Worm (Caenorhabditis elegans) whole organism, young adult: ENCODE results near the gene B0244.7.

Experiments
- B0035.1 ChIP-seq: sonication (generic microtip); optimal IDR thresholded peaks from 2 replicates; lab custom pipeline; 2016; ENCODE audit warnings: missing genetic modification characterization, mild to moderate bottlenecking, missing compliant biosample characterization, missing genotype, missing genetic modification reagents
- B0336.3 ChIP-seq: fragments of 200-800 bp; sonication (Bioruptor generic); IDR thresholded peaks from 2 replicates; pipeline ENCODE4 v1.3.6; 2022; ENCODE audit warnings: missing genetic modification characterization, missing compliant biosample characterization
- C06A6.2 ChIP-seq: fragments of 200-800 bp; sonication (Bioruptor generic); conservative IDR thresholded peaks from 2 replicates; pipeline ENCODE4 v1.3.6; 2022; ENCODE audit warnings: missing genetic modification characterization, missing compliant biosample characterization
- F10E7.11 ChIP-seq: sonication (generic microtip); optimal IDR thresholded peaks from 2 replicates; lab custom pipeline; 2017; ENCODE audit warnings: mild to moderate bottlenecking, missing genetic modification characterization, moderate library complexity, missing compliant biosample characterization
- F23B12.7 ChIP-seq: sonication (generic microtip); optimal IDR thresholded peaks from 2 replicates; lab custom pipeline; 2017; ENCODE audit warnings: missing genetic modification characterization, mild to moderate bottlenecking, missing compliant biosample characterization, antibody characterized with exemption, moderate library complexity; ENCODE audit not compliant: insufficient read depth
- F33H1.4 ChIP-seq: fragments of 200-800 bp; sonication (Bioruptor generic); IDR thresholded peaks from 2 replicates; pipeline ENCODE4 v1.3.6; 2022; ENCODE audit warnings: missing genetic modification reagents, missing genetic modification characterization, missing compliant biosample characterization
- F52B5.7 ChIP-seq: sonication (generic microtip); optimal IDR thresholded peaks from 2 replicates; lab custom pipeline; 2016; ENCODE audit warnings: mild to moderate bottlenecking, missing genetic modification characterization, missing compliant biosample characterization
- F57C9.4 ChIP-seq: sonication (generic microtip); optimal IDR thresholded peaks from 2 replicates; lab custom pipeline; 2017; ENCODE audit warnings: mild to moderate bottlenecking, missing genetic modification characterization, missing compliant biosample characterization
- K11D2.4 ChIP-seq: fragments of 200-800 bp; sonication (Bioruptor generic); IDR thresholded peaks from 2 replicates; pipeline ENCODE4 v1.3.6; 2022; ENCODE audit warnings: missing genetic modification reagents, missing genetic modification characterization, missing compliant biosample characterization
- K12H6.12 ChIP-seq: fragments of 200-800 bp; sonication (Bioruptor generic); optimal IDR thresholded peaks from 2 replicates; lab custom pipeline; 2018; ENCODE audit warnings: mild to moderate bottlenecking, missing genetic modification characterization, missing compliant biosample characterization
- T26A5.8 ChIP-seq: sonication (generic microtip); optimal IDR thresholded peaks from 2 replicates; lab custom pipeline; 2016; ENCODE audit warnings: missing genetic modification characterization, missing compliant biosample characterization
- Y53F4B.3 ChIP-seq: fragments of 200-800 bp; sonication (Bioruptor generic); IDR thresholded peaks from 2 replicates; pipeline ENCODE4 v1.3.6; 2022; ENCODE audit warnings: missing genetic modification reagents, missing genetic modification characterization, missing compliant biosample characterization
- Y67H2A.10 ChIP-seq: fragments of 200-800 bp; sonication (Bioruptor generic); conservative IDR thresholded peaks from 2 replicates; pipeline ENCODE4 v1.3.6; 2022; ENCODE audit warnings: missing genetic modification reagents, missing genetic modification characterization, missing compliant biosample characterization
- ZK185.1 ChIP-seq: sonication (generic microtip); optimal IDR thresholded peaks from 2 replicates; lab custom pipeline; 2016; ENCODE audit warnings: mild to moderate bottlenecking, missing genetic modification characterization, missing compliant biosample characterization; ENCODE audit not compliant: poor library complexity, severe bottlenecking
- ama-1 ChIP-seq, 3 experiments: fragments of 150-350 bp in 1 of 3; sonication (generic microtip) in 2 of 3; optimal IDR thresholded peaks; 2 replicates each; lab custom pipeline; 2014 to 2018; ENCODE audit warnings: missing biosample characterization in 2 of 3, missing genetic modification characterization in 2 of 3, missing genetic modification reagents in 2 of 3
- athp-1 ChIP-seq: sonication (generic microtip); optimal IDR thresholded peaks from 2 replicates; lab custom pipeline; 2017; ENCODE audit warnings: mild to moderate bottlenecking, missing genetic modification characterization, missing compliant biosample characterization
- ceh-27 ChIP-seq: fragments of 200-800 bp; sonication (Bioruptor generic); optimal IDR thresholded peaks from 2 replicates; lab custom pipeline; 2018; ENCODE audit warnings: mild to moderate bottlenecking, missing genetic modification characterization, moderate library complexity, missing compliant biosample characterization
- ceh-40 ChIP-seq: fragments of 200-800 bp; sonication (Bioruptor generic); IDR thresholded peaks from 2 replicates; pipeline ENCODE4 v1.3.6; 2022; ENCODE audit warnings: missing genetic modification characterization, missing compliant biosample characterization
- ceh-91 ChIP-seq: fragments of 200-800 bp; sonication (Bioruptor generic); IDR thresholded peaks from 2 replicates; pipeline ENCODE4 v1.3.6; 2022; ENCODE audit warnings: missing genetic modification reagents, missing genetic modification characterization, missing compliant biosample characterization
- chd-7 ChIP-seq: sonication (generic microtip); optimal IDR thresholded peaks from 2 replicates; lab custom pipeline; 2016; ENCODE audit warnings: mild to moderate bottlenecking, missing genetic modification characterization, moderate library complexity, missing compliant biosample characterization
- efl-1 ChIP-seq: fragments of 150-350 bp; optimal IDR thresholded peaks from 2 replicates; lab custom pipeline; 2014; ENCODE audit warnings: missing biosample characterization, missing genetic modification reagents, missing genetic modification characterization
- ets-4 ChIP-seq: fragments of 200-800 bp; sonication (Bioruptor generic); optimal IDR thresholded peaks from 2 replicates; lab custom pipeline; 2018; ENCODE audit warnings: mild to moderate bottlenecking, missing genetic modification characterization, missing compliant biosample characterization
- hmg-1.2 ChIP-seq: fragments of 200-800 bp; sonication (Bioruptor generic); IDR thresholded peaks from 2 replicates; pipeline ENCODE4 v1.3.6; 2022; ENCODE audit warnings: missing genetic modification reagents, missing genetic modification characterization, missing compliant biosample characterization
- hrde-1 ChIP-seq: sonication (generic microtip); optimal IDR thresholded peaks from 2 replicates; lab custom pipeline; 2016; ENCODE audit warnings: missing genetic modification characterization, mild to moderate bottlenecking, missing compliant biosample characterization, moderate library complexity, missing genotype, missing genetic modification reagents, borderline replicate concordance
- let-526 ChIP-seq: fragments of 200-800 bp; sonication (Bioruptor generic); IDR thresholded peaks from 2 replicates; pipeline ENCODE4 v1.3.6; 2022; ENCODE audit warnings: missing genetic modification reagents, missing genetic modification characterization, missing compliant biosample characterization
- lin-26 ChIP-seq: fragments of 200-800 bp; sonication (Bioruptor generic); IDR thresholded peaks from 2 replicates; pipeline ENCODE4 v1.3.6; 2022; ENCODE audit warnings: missing genetic modification reagents, missing genetic modification characterization, missing compliant biosample characterization
- madf-6 ChIP-seq: fragments of 200-800 bp; sonication (Bioruptor generic); IDR thresholded peaks from 2 replicates; pipeline ENCODE4 v1.3.6; 2022; ENCODE audit warnings: missing genetic modification reagents, missing genetic modification characterization, missing compliant biosample characterization
- madf-8 ChIP-seq: fragments of 200-800 bp; sonication (Bioruptor generic); conservative IDR thresholded peaks from 2 replicates; pipeline ENCODE4 v1.3.6; 2022; ENCODE audit warnings: missing genetic modification reagents, missing genetic modification characterization, missing compliant biosample characterization
- mcd-1 ChIP-seq: fragments of 200-800 bp; sonication (Bioruptor generic); IDR thresholded peaks from 2 replicates; pipeline ENCODE4 v1.3.6; 2022; ENCODE audit warnings: missing genetic modification reagents, missing genetic modification characterization, missing compliant biosample characterization
- mes-4 ChIP-seq: sonication (generic microtip); optimal IDR thresholded peaks from 2 replicates; lab custom pipeline; 2016; ENCODE audit warnings: missing genotype, missing genetic modification characterization, missing compliant biosample characterization
- nfya-2 ChIP-seq: fragments of 200-800 bp; sonication (Bioruptor generic); IDR thresholded peaks from 2 replicates; pipeline ENCODE4 v1.3.6; 2022; ENCODE audit warnings: missing genetic modification reagents, missing genetic modification characterization, missing compliant biosample characterization
- pha-4 ChIP-seq: fragments of 150-350 bp; sonication (generic microtip); optimal IDR thresholded peaks from 2 replicates; lab custom pipeline; 2014; ENCODE audit warnings: missing biosample characterization, missing genetic modification reagents, missing genetic modification characterization
- rpc-1 ChIP-seq, 2 experiments: fragments of 150-350 bp in 1 of 2; sonication (generic microtip) in 1 of 2; optimal IDR thresholded peaks; 2 replicates each; lab custom pipeline; 2014 to 2018; ENCODE audit warnings: missing biosample characterization in 1 of 2, missing genetic modification characterization in 1 of 2, missing genetic modification reagents in 1 of 2, missing genotype in 1 of 2
- sea-2 ChIP-seq: fragments of 200-800 bp; sonication (Bioruptor generic); IDR thresholded peaks from 2 replicates; pipeline ENCODE4 v1.3.6; 2022; ENCODE audit warnings: missing genetic modification characterization, missing compliant biosample characterization
- unc-62 ChIP-seq: fragments of 150-350 bp; optimal IDR thresholded peaks from 2 replicates; lab custom pipeline; 2014; ENCODE audit warnings: missing biosample characterization, missing genetic modification reagents, missing genetic modification characterization
- ztf-28 ChIP-seq: fragments of 200-800 bp; sonication (Bioruptor generic); IDR thresholded peaks from 2 replicates; pipeline ENCODE4 v1.3.6; 2022; ENCODE audit warnings: missing genetic modification reagents, missing genetic modification characterization, missing compliant biosample characterization
- ztf-3 ChIP-seq: fragments of 200-800 bp; sonication (Bioruptor generic); optimal IDR thresholded peaks from 2 replicates; lab custom pipeline; 2018; ENCODE audit warnings: mild to moderate bottlenecking, missing genetic modification characterization, missing compliant biosample characterization

B0244.7 gene

ce11 chrIII:5715467-5715866 lies 15.8 kb upstream of the B0244.7 start (continued):
- no peak for TF ChIP-seq madf-8 (GFP tag; lab: Robert Waterston, UW)
- 0 out of 2 replicates have a peak, but pooled peaks have one; percentile 26 for TF ChIP-seq ztf-28 (GFP tag; lab: Robert Waterston, UW)
- TF ChIP-seq ets-4 = no peak
- TF ChIP-seq Y53F4B.3 (GFP tag; lab: Robert Waterston, UW) = no peak
- TF ChIP-seq mcd-1 (GFP tag; lab: Robert Waterston, UW) = peak; percentile 60

- TF ChIP-seq B0336.3 (GFP tag; lab: Robert Waterston, UW) (peak; percentile 17; the same call in 1 of the 2 replicates), hrde-1 (tag; lab: Kevin White, UChicago) (peak; percentile 22), ceh-40 (GFP tag; lab: Robert Waterston, UW) (no peak), athp-1 (tag; lab: Kevin White, UChicago) (no peak), lin-26 (GFP tag; lab: Robert Waterston, UW) (0 out of 2 replicates have a peak, but pooled peaks have one; percentile 31), ama-1 (optimal IDR thresholded peaks at IDR 0.05; lab: Kevin White, UChicago) (peak; percentile 0), ama-1 (GFP tag; optimal IDR thresholded peaks at IDR 0.05; lab: Kevin White, UChicago) (no peak), hmg-1.2 (0 out of 2 replicates have a peak, but pooled peaks have one; percentile 21), madf-6 (0 out of 2 replicates have a peak, but pooled peaks have one; percentile 14), mcd-1 (GFP tag; lab: Robert Waterston, UW) (0 out of 2 replicates have a peak, but pooled peaks have one; percentile 5), chd-7 (tag; lab: Kevin White, UChicago) (no peak)
These were observed 14.0 kb upstream of the B0244.7 start for ce11 chrIII:5717173-5717748.

- TF ChIP-seq nfya-2 (GFP tag; lab: Robert Waterston, UW) (no peak), efl-1 (GFP tag; lab: Kevin White, UChicago) (no peak), B0035.1 (no peak), pha-4 (tag; lab: Kevin White, UChicago) (no peak), let-526 (GFP tag; lab: Robert Waterston, UW) (no peak), T26A5.8 (tag; lab: Kevin White, UChicago) (no peak), ceh-27 (GFP tag; lab: Kevin White, UChicago) (no peak), F33H1.4 (GFP tag; lab: Robert Waterston, UW) (no peak), C06A6.2 (GFP tag; lab: Robert Waterston, UW) (no peak), F23B12.7 (tag; lab: Kevin White, UChicago) (no peak), ztf-28 (GFP tag; lab: Robert Waterston, UW) (no peak), F10E7.11 (tag; lab: Kevin White, UChicago) (no peak), K12H6.12 (tag; lab: Kevin White, UChicago) (no peak), ceh-91 (no peak), rpc-1 (optimal IDR thresholded peaks at IDR 0.05; lab: Kevin White, UChicago) (no peak), rpc-1 (tag; optimal IDR thresholded peaks at IDR 0.05; lab: Kevin White, UChicago) (no peak), ZK185.1 (tag; lab: Kevin White, UChicago) (no peak)
These were observed 12.9 kb upstream of the B0244.7 start for ce11 chrIII:5718385-5718784.

ce11 chrIII:5719105-5719831 lies 12.0 kb upstream of the B0244.7 start:
- no peak for TF ChIP-seq sea-2 (GFP tag; lab: Robert Waterston, UW)
- TF ChIP-seq K11D2.4 (GFP tag; lab: Robert Waterston, UW) = no peak
- TF ChIP-seq F57C9.4 (tag; lab: Kevin White, UChicago) = no peak
- TF ChIP-seq mes-4 = no peak
- no peak for TF ChIP-seq F52B5.7 (tag; lab: Kevin White, UChicago)
- no peak for TF ChIP-seq ztf-3 (GFP tag; lab: Kevin White, UChicago)
- no peak for TF ChIP-seq Y67H2A.10 (GFP tag; lab: Robert Waterston, UW)
- TF ChIP-seq F10E7.11 (tag; lab: Kevin White, UChicago) = no peak
- no peak for TF ChIP-seq unc-62 (GFP tag; lab: Kevin White, UChicago)
